Worm (Caenorhabditis elegans) whole organism, early embryonic: ENCODE measurements around the gene Y54G11A.14.

ENCODE experiments used
- B0310.2 ChIP-seq: sonication (generic microtip); optimal IDR thresholded peaks from 2 replicates; lab custom pipeline; 2016; ENCODE audit warnings: mild to moderate bottlenecking, missing genetic modification characterization, missing compliant biosample characterization
- F13C5.2 ChIP-seq: sonication (generic microtip); optimal IDR thresholded peaks from 2 replicates; lab custom pipeline; 2017; ENCODE audit warnings: mild to moderate bottlenecking, missing genetic modification characterization, inconsistent platforms, missing compliant biosample characterization
- aly-1 ChIP-seq: sonication (generic microtip); optimal IDR thresholded peaks from 2 replicates; lab custom pipeline; 2016; ENCODE audit warnings: missing genetic modification characterization, missing compliant biosample characterization
- ama-1 ChIP-seq: fragments of 150-350 bp; optimal IDR thresholded peaks from 2 replicates; lab custom pipeline; 2014
- ceh-13 ChIP-seq: fragments of 200-800 bp; sonication (Bioruptor generic); optimal IDR thresholded peaks from 2 replicates; lab custom pipeline; 2018; ENCODE audit warnings: mild to moderate bottlenecking, missing genetic modification characterization, missing compliant biosample characterization
- ceh-36 ChIP-seq: sonication (generic microtip); optimal IDR thresholded peaks from 2 replicates; lab custom pipeline; 2016; ENCODE audit warnings: missing genetic modification characterization, inconsistent platforms, missing compliant biosample characterization
- ets-7 ChIP-seq: sonication (generic microtip); optimal IDR thresholded peaks from 2 replicates; lab custom pipeline; 2016; ENCODE audit warnings: missing genotype, missing genetic modification characterization, missing compliant biosample characterization
- flt-1 ChIP-seq: fragments of 200-800 bp; sonication (Bioruptor generic); IDR thresholded peaks from 2 replicates; pipeline ENCODE4 v1.3.6; 2022; ENCODE audit warnings: missing genetic modification characterization, missing compliant biosample characterization
- hmbx-1 ChIP-seq: sonication (generic microtip); optimal IDR thresholded peaks from 2 replicates; lab custom pipeline; 2016; ENCODE audit warnings: mild to moderate bottlenecking, missing genetic modification characterization, missing compliant biosample characterization
- hmg-4 ChIP-seq: fragments of 200-800 bp; sonication (Bioruptor generic); optimal IDR thresholded peaks from 2 replicates; lab custom pipeline; 2018; ENCODE audit warnings: mild to moderate bottlenecking, missing genetic modification characterization, missing compliant biosample characterization
- hnd-1 ChIP-seq: sonication (generic microtip); optimal IDR thresholded peaks from 2 replicates; lab custom pipeline; 2016; ENCODE audit warnings: missing genetic modification characterization, missing compliant biosample characterization
- pes-1 ChIP-seq: fragments of 200-800 bp; sonication (Bioruptor generic); IDR thresholded peaks from 2 replicates; pipeline ENCODE4 v1.3.6; 2022; ENCODE audit warnings: missing genetic modification reagents, missing genetic modification characterization, missing compliant biosample characterization
- scrt-1 ChIP-seq: fragments of 200-800 bp; sonication (Bioruptor generic); IDR thresholded peaks from 2 replicates; pipeline ENCODE4 v1.3.6; 2022; ENCODE audit warnings: missing genetic modification characterization, missing compliant biosample characterization
- sea-1 ChIP-seq: fragments of 200-800 bp; sonication (Bioruptor generic); conservative IDR thresholded peaks from 2 replicates; pipeline ENCODE4 v1.3.6; 2022; ENCODE audit warnings: missing genetic modification characterization, missing compliant biosample characterization
- tbx-11 ChIP-seq: fragments of 200-800 bp; sonication (Bioruptor generic); IDR thresholded peaks from 2 replicates; pipeline ENCODE4 v1.3.6; 2022; ENCODE audit warnings: missing genetic modification characterization, missing compliant biosample characterization
- tbx-37 ChIP-seq: fragments of 200-800 bp; sonication (Bioruptor generic); conservative IDR thresholded peaks from 2 replicates; pipeline ENCODE4 v1.3.6; 2022; ENCODE audit warnings: missing genetic modification reagents, missing genetic modification characterization, missing compliant biosample characterization
- tra-4 ChIP-seq: sonication (generic microtip); optimal IDR thresholded peaks from 2 replicates; lab custom pipeline; 2017; ENCODE audit warnings: missing genetic modification characterization, missing compliant biosample characterization

Gene Y54G11A.14

DNA sequence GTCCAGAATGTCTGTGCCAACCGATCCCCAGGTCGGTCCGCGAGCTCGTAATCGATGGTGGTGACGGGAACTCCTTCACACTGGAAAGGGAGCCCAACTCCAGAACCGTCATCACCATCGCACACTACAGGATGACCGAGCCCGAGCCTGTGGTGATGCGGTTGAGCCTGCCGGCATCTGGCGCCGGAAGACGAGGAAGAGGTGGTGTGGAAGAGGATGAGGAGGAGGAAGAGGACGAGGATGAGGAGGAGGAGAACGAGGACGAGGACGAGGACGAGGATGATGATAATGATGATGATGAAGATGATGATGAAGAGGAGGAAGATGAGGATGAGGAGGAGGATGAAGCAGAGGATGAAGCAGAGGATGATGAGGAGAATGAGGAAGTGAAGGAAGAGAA, at the start of gene Y54G11A.14:
Gene Y54G11A.14 (plus strand): TSS at position 132 of the 400 bp plus-strand sequence.
- no peak for TF ChIP-seq ama-1

DNA sequence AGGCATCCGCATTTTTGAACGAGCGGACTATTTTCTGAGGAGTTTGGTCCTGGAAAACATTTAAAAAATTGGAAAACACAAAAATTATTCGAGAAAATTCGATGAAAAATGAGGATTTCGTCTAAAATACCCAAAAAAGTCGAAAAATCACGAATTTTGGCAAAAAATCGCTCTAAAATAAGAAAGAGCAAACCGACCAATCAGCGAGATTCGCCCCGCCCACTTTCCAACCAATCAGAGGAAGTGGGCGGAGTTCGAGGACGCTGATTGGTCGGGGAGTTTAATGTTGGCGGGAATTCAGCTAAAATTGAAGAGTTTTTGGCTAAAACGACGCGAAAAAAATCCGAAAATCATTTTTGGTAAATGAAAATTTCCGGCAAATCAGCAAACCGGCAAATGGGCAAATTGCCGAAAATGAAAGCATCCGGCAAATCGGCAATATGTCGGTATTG, 48.8 kb upstream of the Y54G11A.14 start, which contains the start of gene Y54G11A.1:
Gene Y54G11A.1 (minus strand): TSS at position 51 of the 452 bp plus-strand sequence.
- TF ChIP-seq flt-1 (GFP tag; lab: Robert Waterston, UW) (no peak), F13C5.2 (tag; lab: Kevin White, UChicago) (no peak), ceh-36 (no peak), ets-7 (tag; lab: Kevin White, UChicago) (no peak), tbx-37 (GFP tag; lab: Robert Waterston, UW) (no peak), hmbx-1 (no peak), aly-1 (tag; lab: Kevin White, UChicago) (no peak), ceh-13 (GFP tag; lab: Kevin White, UChicago) (no peak), hmg-4 (no peak), sea-1 (no peak), B0310.2 (tag; lab: Kevin White, UChicago) (no peak), scrt-1 (GFP tag; lab: Robert Waterston, UW) (no peak), pes-1 (GFP tag; lab: Robert Waterston, UW) (no peak)

- TF ChIP-seq tra-4 (no peak), ceh-13 (GFP tag; lab: Kevin White, UChicago) (no peak), aly-1 (tag; lab: Kevin White, UChicago) (no peak), hmbx-1 (no peak), B0310.2 (tag; lab: Kevin White, UChicago) (no peak), pes-1 (GFP tag; lab: Robert Waterston, UW) (no peak), ama-1 (no peak)
These were observed 48.1 kb upstream of the Y54G11A.14 start for ce11 chrII:14269839-14270238.

ce11 chrII:14276409-14276808, 41.5 kb upstream of the Y54G11A.14 start, which contains the start of gene Y54G11A.3:
Y54G11A.3 (plus strand) TSS chrII:14276621.
- no peak for TF ChIP-seq hnd-1 (tag; lab: Kevin White, UChicago)

DNA sequence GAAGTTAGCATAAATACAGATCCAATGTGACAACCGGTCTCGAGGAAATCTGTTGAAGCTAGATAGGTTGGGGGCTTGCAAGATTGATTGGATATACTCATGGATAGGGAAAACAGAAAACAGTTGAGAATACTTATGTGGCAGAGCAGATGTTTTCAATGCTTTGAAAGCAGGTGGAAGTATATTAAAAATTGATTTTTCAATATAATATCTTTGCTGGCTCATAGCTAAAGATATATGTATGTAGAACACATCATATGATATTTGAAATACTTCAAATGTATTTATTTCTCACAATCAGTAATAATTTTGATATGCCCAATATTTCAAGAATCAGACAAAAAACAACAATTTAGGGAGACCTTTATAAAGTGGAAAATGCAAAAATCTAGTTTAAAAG, 30.7 kb upstream of the Y54G11A.14 start, which contains the start of gene srh-41:
Gene srh-41 (minus strand): TSS at position 101 of the 400 bp plus-strand sequence.
- TF ChIP-seq hmbx-1 (no peak), ama-1 (no peak), sea-1 (no peak), scrt-1 (GFP tag; lab: Robert Waterston, UW) (no peak), ceh-36 (no peak), flt-1 (GFP tag; lab: Robert Waterston, UW) (no peak), ets-7 (tag; lab: Kevin White, UChicago) (no peak), B0310.2 (tag; lab: Kevin White, UChicago) (no peak), ceh-13 (GFP tag; lab: Kevin White, UChicago) (no peak), tbx-37 (GFP tag; lab: Robert Waterston, UW) (no peak), hmg-4 (no peak), tra-4 (no peak), hnd-1 (tag; lab: Kevin White, UChicago) (no peak)

- no peak for TF ChIP-seq B0310.2 (tag; lab: Kevin White, UChicago)
- no peak for TF ChIP-seq scrt-1 (GFP tag; lab: Robert Waterston, UW)
- TF ChIP-seq tra-4, result no peak
- no peak for TF ChIP-seq aly-1 (tag; lab: Kevin White, UChicago)
- no peak for TF ChIP-seq tbx-11 (GFP tag; lab: Robert Waterston, UW)
- no peak for TF ChIP-seq ama-1
- TF ChIP-seq hnd-1 (tag; lab: Kevin White, UChicago), result no peak
- TF ChIP-seq pes-1 (GFP tag; lab: Robert Waterston, UW), result no peak
- no peak for TF ChIP-seq ets-7 (tag; lab: Kevin White, UChicago)
- TF ChIP-seq ceh-36, result no peak
- no peak for TF ChIP-seq tbx-37 (GFP tag; lab: Robert Waterston, UW)
- TF ChIP-seq F13C5.2 (tag; lab: Kevin White, UChicago), result no peak
- TF ChIP-seq sea-1, result no peak
- no peak for TF ChIP-seq hmg-4
- no peak for TF ChIP-seq flt-1 (GFP tag; lab: Robert Waterston, UW)
- TF ChIP-seq ceh-13 (GFP tag; lab: Kevin White, UChicago), result no peak
- TF ChIP-seq hmbx-1, result no peak
These were observed 29.0 kb upstream of the Y54G11A.14 start, which contains the start of gene srh-42 for ce11 chrII:14288968-14289367. srh-42 (minus strand) TSS chrII:14289068.

- TF ChIP-seq sea-1, result no peak
- TF ChIP-seq hmbx-1, result no peak
- TF ChIP-seq ets-7 (tag; lab: Kevin White, UChicago), result no peak
These were observed 27.1 kb upstream of the Y54G11A.14 start for ce11 chrII:14290846-14291245.

DNA sequence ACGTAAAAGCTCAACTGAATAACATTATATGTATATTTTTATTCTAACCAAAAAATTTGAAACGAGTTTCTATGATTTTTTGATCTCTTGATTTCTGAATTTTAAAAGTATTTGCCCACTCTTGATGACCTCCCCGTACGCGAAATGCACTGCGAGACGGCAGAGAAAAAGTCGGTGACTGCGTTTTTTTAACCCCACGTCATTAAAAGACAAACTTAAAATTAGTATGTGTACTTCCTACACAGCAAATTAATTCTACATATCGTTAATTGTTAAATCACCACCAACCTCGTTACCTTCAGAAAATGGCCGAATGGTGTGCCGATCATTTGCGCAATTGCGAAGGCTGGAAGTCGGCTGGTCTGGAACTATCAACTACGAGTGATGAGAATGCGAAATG, 25.4 kb upstream of the Y54G11A.14 start, which contains the start of gene Y54G11A.4:
Gene Y54G11A.4 (plus strand): TSS at position 301 of the 400 bp plus-strand sequence.
- TF ChIP-seq scrt-1 (GFP tag; lab: Robert Waterston, UW), result no peak
- TF ChIP-seq tra-4, result no peak
- no peak for TF ChIP-seq hmg-4
- TF ChIP-seq B0310.2 (tag; lab: Kevin White, UChicago), result no peak
- no peak for TF ChIP-seq pes-1 (GFP tag; lab: Robert Waterston, UW)
- TF ChIP-seq aly-1 (tag; lab: Kevin White, UChicago), result no peak
- TF ChIP-seq ets-7 (tag; lab: Kevin White, UChicago), result no peak
- no peak for TF ChIP-seq hnd-1 (tag; lab: Kevin White, UChicago)
- no peak for TF ChIP-seq tbx-11 (GFP tag; lab: Robert Waterston, UW)
- TF ChIP-seq ceh-36, result no peak
- no peak for TF ChIP-seq tbx-37 (GFP tag; lab: Robert Waterston, UW)
- TF ChIP-seq ama-1, result no peak
- TF ChIP-seq sea-1, result no peak
- TF ChIP-seq hmbx-1, result no peak
- no peak for TF ChIP-seq ceh-13 (GFP tag; lab: Kevin White, UChicago)
